Worm (Caenorhabditis elegans): ENCODE data around the gene hyl-1.

Gene hyl-1

ce11 chrIV:8527598-8528012, 11.3 kb upstream of the hyl-1 start:
- TF ChIP-seq ceh-83 (GFP tag; optimal IDR thresholded peaks at IDR 0.05) (no peak), unc-62 (GFP tag; optimal IDR thresholded peaks at IDR 0.05) (peak; percentile 35), elt-3 (tag; optimal IDR thresholded peaks at IDR 0.05) (peak; percentile 69), unc-120 (tag; optimal IDR thresholded peaks at IDR 0.05; ENCODE audit: poor library complexity, severe bottlenecking) (peak; percentile 22)

ce11 chrIV:8528345-8528744, 10.6 kb upstream of the hyl-1 start:
- TF ChIP-seq mab-5 (tag; optimal IDR thresholded peaks at IDR 0.05) (no peak), elt-3 (tag; optimal IDR thresholded peaks at IDR 0.05) (no peak), nhr-28 (tag; optimal IDR thresholded peaks at IDR 0.05) (no peak), ceh-39 (tag; optimal IDR thresholded peaks at IDR 0.05) (no peak), snpc-4 (tag; optimal IDR thresholded peaks at IDR 0.05) (no peak), lsy-2 (tag; optimal IDR thresholded peaks at IDR 0.05) (no peak), nhr-76 (tag; optimal IDR thresholded peaks at IDR 0.05) (no peak), nhr-12 (tag; optimal IDR thresholded peaks at IDR 0.05) (no peak), hlh-1 (tag; optimal IDR thresholded peaks at IDR 0.05) (no peak), nhr-2 (tag; optimal IDR thresholded peaks at IDR 0.05) (no peak), unc-62 (GFP tag; optimal IDR thresholded peaks at IDR 0.05) (no peak), unc-120 (tag; optimal IDR thresholded peaks at IDR 0.05; ENCODE audit: poor library complexity, severe bottlenecking) (no peak), ztf-11 (tag; optimal IDR thresholded peaks at IDR 0.05) (no peak), mep-1 (tag; optimal IDR thresholded peaks at IDR 0.05) (no peak), ceh-83 (GFP tag; optimal IDR thresholded peaks at IDR 0.05) (no peak)

DNA sequence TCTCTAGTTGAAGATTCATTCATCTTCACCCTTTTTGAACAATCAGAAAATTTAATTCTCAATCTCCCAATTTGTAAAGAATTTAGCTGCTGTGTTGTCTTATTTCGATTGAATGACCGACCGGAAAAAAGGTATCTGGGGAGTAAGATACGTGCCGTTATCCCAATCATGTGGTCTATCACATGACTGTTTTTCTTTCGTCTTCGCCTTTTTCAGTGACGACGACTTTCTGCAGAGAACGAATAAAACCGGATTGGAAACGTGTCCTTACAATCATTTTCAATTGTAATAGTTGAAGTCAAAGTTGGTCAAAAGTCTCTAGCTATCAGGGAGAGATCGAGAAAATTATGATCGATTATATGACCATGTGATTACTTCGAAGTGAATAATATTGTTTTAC, 9.9 kb upstream of the hyl-1 start:
- TF ChIP-seq elt-1 (tag; optimal IDR thresholded peaks at IDR 0.05; ENCODE audit: borderline replicate concordance, insufficient read depth) (no peak), ces-1 (GFP tag; optimal IDR thresholded peaks at IDR 0.05) (no peak)

ce11 chrIV:8530042-8531027, 8.6 kb upstream of the hyl-1 start:
- TF ChIP-seq elt-3 (tag; optimal IDR thresholded peaks at IDR 0.05) (peak; percentile 84), lin-32 (GFP tag; optimal IDR thresholded peaks at IDR 0.05) (no peak), blmp-1 (tag; optimal IDR thresholded peaks at IDR 0.05) (peak; percentile 61)

- TF ChIP-seq tbx-8 (GFP tag; optimal IDR thresholded peaks at IDR 0.05) (no peak), ces-1 (GFP tag; optimal IDR thresholded peaks at IDR 0.05) (no peak), unc-120 (tag; optimal IDR thresholded peaks at IDR 0.05; ENCODE audit: poor library complexity, severe bottlenecking) (no peak), ceh-83 (GFP tag; optimal IDR thresholded peaks at IDR 0.05) (no peak), nhr-12 (tag; optimal IDR thresholded peaks at IDR 0.05) (no peak), elt-3 (tag; optimal IDR thresholded peaks at IDR 0.05) (no peak), nhr-28 (tag; optimal IDR thresholded peaks at IDR 0.05) (no peak), lin-32 (GFP tag; optimal IDR thresholded peaks at IDR 0.05) (no peak), ham-2 (GFP tag; optimal IDR thresholded peaks at IDR 0.05) (no peak), lsy-2 (tag; optimal IDR thresholded peaks at IDR 0.05) (no peak), mls-2 (tag; optimal IDR thresholded peaks at IDR 0.05) (no peak), pha-4 (tag; optimal IDR thresholded peaks at IDR 0.05) (no peak), bed-3 (GFP tag; optimal IDR thresholded peaks at IDR 0.05) (no peak), lin-13 (tag; optimal IDR thresholded peaks at IDR 0.05) (no peak), unc-39 (tag; optimal IDR thresholded peaks at IDR 0.05) (no peak), mab-5 (tag; optimal IDR thresholded peaks at IDR 0.05) (no peak), nhr-237 (tag; optimal IDR thresholded peaks at IDR 0.05) (no peak)
Observed at ce11 chrIV:8532024-8532423, 6.9 kb upstream of the hyl-1 start.

- TF ChIP-seq nhr-2 (tag; optimal IDR thresholded peaks at IDR 0.05) (no peak), ceh-83 (GFP tag; optimal IDR thresholded peaks at IDR 0.05) (no peak), ceh-39 (tag; optimal IDR thresholded peaks at IDR 0.05) (no peak), mls-2 (tag; optimal IDR thresholded peaks at IDR 0.05) (no peak), nhr-28 (tag; optimal IDR thresholded peaks at IDR 0.05) (no peak), hlh-1 (tag; optimal IDR thresholded peaks at IDR 0.05) (no peak), nhr-76 (tag; optimal IDR thresholded peaks at IDR 0.05) (no peak), unc-39 (tag; optimal IDR thresholded peaks at IDR 0.05) (no peak), M03D4.4 (tag; optimal IDR thresholded peaks at IDR 0.05) (no peak), blmp-1 (tag; optimal IDR thresholded peaks at IDR 0.05) (no peak), snpc-4 (tag; optimal IDR thresholded peaks at IDR 0.05) (no peak), drap-1 (GFP tag; optimal IDR thresholded peaks at IDR 0.05) (no peak), nhr-237 (tag; optimal IDR thresholded peaks at IDR 0.05) (no peak), tbx-8 (GFP tag; optimal IDR thresholded peaks at IDR 0.05) (no peak), unc-120 (tag; optimal IDR thresholded peaks at IDR 0.05; ENCODE audit: poor library complexity, severe bottlenecking) (no peak), lin-32 (GFP tag; optimal IDR thresholded peaks at IDR 0.05) (no peak), ztf-11 (tag; optimal IDR thresholded peaks at IDR 0.05) (no peak), sptf-1 (tag; optimal IDR thresholded peaks at IDR 0.05) (no peak), bed-3 (GFP tag; optimal IDR thresholded peaks at IDR 0.05) (no peak), ces-1 (GFP tag; optimal IDR thresholded peaks at IDR 0.05) (no peak)
Observed at ce11 chrIV:8532796-8533195, 6.1 kb upstream of the hyl-1 start.
